Worm (Caenorhabditis elegans) whole organism, early embryonic: ENCODE measurements around the gene F13E9.11.

ENCODE experiments used
- B0310.2 ChIP-seq: sonication (generic microtip); optimal IDR thresholded peaks from 2 replicates; lab custom pipeline; 2016; ENCODE audit warnings: mild to moderate bottlenecking, missing genetic modification characterization, missing compliant biosample characterization
- aly-1 ChIP-seq: sonication (generic microtip); optimal IDR thresholded peaks from 2 replicates; lab custom pipeline; 2016; ENCODE audit warnings: missing genetic modification characterization, missing compliant biosample characterization
- ama-1 ChIP-seq: fragments of 150-350 bp; optimal IDR thresholded peaks from 2 replicates; lab custom pipeline; 2014
- hmbx-1 ChIP-seq: sonication (generic microtip); optimal IDR thresholded peaks from 2 replicates; lab custom pipeline; 2016; ENCODE audit warnings: mild to moderate bottlenecking, missing genetic modification characterization, missing compliant biosample characterization
- hnd-1 ChIP-seq: sonication (generic microtip); optimal IDR thresholded peaks from 2 replicates; lab custom pipeline; 2016; ENCODE audit warnings: missing genetic modification characterization, missing compliant biosample characterization

ce11 chrIV:10899091-10899490, 30.2 kb upstream of the F13E9.11 start, which contains the start of the genes F13E9.9 and F13E9.19:
- TF ChIP-seq hmbx-1 (tag; lab: Kevin White, UChicago): no peak
- TF ChIP-seq hnd-1 (tag; lab: Kevin White, UChicago): no peak
- TF ChIP-seq ama-1 (lab: Kevin White, UChicago): no peak
- no peak for TF ChIP-seq B0310.2 (tag; lab: Kevin White, UChicago)
- TF ChIP-seq aly-1: no peak
